Worm (Caenorhabditis elegans) whole organism, L3 larva: ENCODE measurements around the gene shn-1.

ENCODE experiments used
- aly-2 ChIP-seq: fragments of 150-350 bp; optimal IDR thresholded peaks from 2 replicates; lab custom pipeline; 2014; ENCODE audit warnings: missing biosample characterization, missing genetic modification characterization
- ama-1 ChIP-seq: fragments of 150-350 bp; optimal IDR thresholded peaks from 2 replicates; lab custom pipeline; 2018
- ceh-16 ChIP-seq: sonication (generic microtip); optimal IDR thresholded peaks from 2 replicates; lab custom pipeline; 2017; ENCODE audit warnings: missing biosample characterization, missing genetic modification characterization
- ceh-9 ChIP-seq: sonication (generic microtip); optimal IDR thresholded peaks from 2 replicates; lab custom pipeline; 2018; ENCODE audit warnings: missing biosample characterization, missing genetic modification characterization
- daf-12 ChIP-seq: fragments of 150-350 bp; optimal IDR thresholded peaks from 2 replicates; lab custom pipeline; 2014; ENCODE audit warnings: missing biosample characterization, missing genetic modification reagents, missing genetic modification characterization
- egl-5 ChIP-seq: fragments of 150-350 bp; optimal IDR thresholded peaks from 2 replicates; lab custom pipeline; 2017; ENCODE audit warnings: missing biosample characterization, missing genetic modification reagents, missing genetic modification characterization, inconsistent platforms
- elt-1 ChIP-seq: fragments of 150-350 bp; optimal IDR thresholded peaks from 2 replicates; lab custom pipeline; 2014; ENCODE audit warnings: missing biosample characterization, missing genetic modification characterization
- fkh-10 ChIP-seq: sonication (generic microtip); optimal IDR thresholded peaks from 2 replicates; lab custom pipeline; 2017; ENCODE audit warnings: missing biosample characterization, missing genetic modification reagents, missing genetic modification characterization
- fkh-2 ChIP-seq: fragments of 150-350 bp; optimal IDR thresholded peaks from 2 replicates; lab custom pipeline; 2014; ENCODE audit warnings: missing biosample characterization, missing genetic modification reagents, missing genetic modification characterization
- hmg-11 ChIP-seq: sonication (generic microtip); optimal IDR thresholded peaks from 2 replicates; lab custom pipeline; 2016; ENCODE audit warnings: missing genetic modification characterization, missing compliant biosample characterization
- lin-15B ChIP-seq: fragments of 150-350 bp; optimal IDR thresholded peaks from 2 replicates; lab custom pipeline; 2014; ENCODE audit warnings: missing biosample characterization, missing genetic modification characterization
- lin-39 ChIP-seq: fragments of 150-350 bp; optimal IDR thresholded peaks from 2 replicates; lab custom pipeline; 2018; ENCODE audit warnings: missing biosample characterization, missing genetic modification reagents, missing genetic modification characterization
- lsy-12 ChIP-seq: sonication (generic microtip); optimal IDR thresholded peaks from 2 replicates; lab custom pipeline; 2016; ENCODE audit warnings: mild to moderate bottlenecking, missing genetic modification characterization, missing compliant biosample characterization
- mdl-1 ChIP-seq: fragments of 150-350 bp; optimal IDR thresholded peaks from 2 replicates; lab custom pipeline; 2014; ENCODE audit warnings: missing biosample characterization, missing genetic modification characterization
- nfya-1 ChIP-seq: sonication (generic microtip); optimal IDR thresholded peaks from 2 replicates; lab custom pipeline; 2017; ENCODE audit warnings: missing genetic modification characterization, mild to moderate bottlenecking, missing compliant biosample characterization, antibody characterized with exemption, moderate library complexity; ENCODE audit not compliant: insufficient read depth
- nhr-11 ChIP-seq: fragments of 150-350 bp; optimal IDR thresholded peaks from 2 replicates; lab custom pipeline; 2014; ENCODE audit warnings: missing biosample characterization, missing genetic modification characterization
- nhr-12 ChIP-seq: fragments of 150-350 bp; optimal IDR thresholded peaks from 2 replicates; lab custom pipeline; 2014; ENCODE audit warnings: missing biosample characterization, missing genetic modification characterization
- nhr-237 ChIP-seq: fragments of 150-350 bp; optimal IDR thresholded peaks from 2 replicates; lab custom pipeline; 2014; ENCODE audit warnings: missing biosample characterization, missing genetic modification characterization
- nhr-25 ChIP-seq: sonication (generic microtip); optimal IDR thresholded peaks from 2 replicates; lab custom pipeline; 2017; ENCODE audit warnings: missing biosample characterization, missing genetic modification characterization
- nhr-28 ChIP-seq: fragments of 150-350 bp; optimal IDR thresholded peaks from 2 replicates; lab custom pipeline; 2014; ENCODE audit warnings: missing biosample characterization, missing genetic modification characterization
- nhr-43 ChIP-seq: sonication (generic microtip); optimal IDR thresholded peaks from 2 replicates; lab custom pipeline; 2016; ENCODE audit warnings: mild to moderate bottlenecking, missing genetic modification characterization, missing compliant biosample characterization; ENCODE audit not compliant: poor library complexity, severe bottlenecking
- nhr-67 ChIP-seq: fragments of 150-350 bp; optimal IDR thresholded peaks from 2 replicates; lab custom pipeline; 2014; ENCODE audit warnings: missing biosample characterization, missing genetic modification characterization
- nhr-77 ChIP-seq: fragments of 150-350 bp; optimal IDR thresholded peaks from 2 replicates; lab custom pipeline; 2014; ENCODE audit warnings: missing biosample characterization, missing genetic modification characterization
- pha-4 ChIP-seq: fragments of 150-350 bp; optimal IDR thresholded peaks from 2 replicates; lab custom pipeline; 2014; ENCODE audit warnings: missing biosample characterization, missing genetic modification reagents, missing genetic modification characterization
- pqm-1 ChIP-seq: fragments of 150-350 bp; optimal IDR thresholded peaks from 2 replicates; lab custom pipeline; 2017; ENCODE audit warnings: missing biosample characterization, missing genetic modification characterization, inconsistent platforms
- sea-2 ChIP-seq: fragments of 150-350 bp; sonication (generic microtip); optimal IDR thresholded peaks from 4 replicates; lab custom pipeline; 2014; ENCODE audit warnings: missing biosample characterization, missing genetic modification reagents, missing genetic modification characterization
- snpc-4 ChIP-seq: fragments of 150-350 bp; optimal IDR thresholded peaks from 2 replicates; lab custom pipeline; 2014; ENCODE audit warnings: missing biosample characterization, missing genetic modification characterization
- tbx-2 ChIP-seq: sonication (generic microtip); optimal IDR thresholded peaks from 2 replicates; lab custom pipeline; 2016; ENCODE audit warnings: mild to moderate bottlenecking, missing genetic modification characterization, missing compliant biosample characterization
- unc-62 ChIP-seq: fragments of 150-350 bp; sonication (generic microtip); optimal IDR thresholded peaks from 4 replicates; lab custom pipeline; 2014; ENCODE audit warnings: missing biosample characterization, missing genetic modification reagents, missing genetic modification characterization
- zag-1 ChIP-seq: fragments of 150-350 bp; optimal IDR thresholded peaks from 2 replicates; lab custom pipeline; 2014; ENCODE audit warnings: missing biosample characterization, missing genetic modification characterization
- ztf-11 ChIP-seq: fragments of 150-350 bp; optimal IDR thresholded peaks from 2 replicates; lab custom pipeline; 2014; ENCODE audit warnings: missing biosample characterization, missing genetic modification characterization
- ztf-4 ChIP-seq: fragments of 150-350 bp; optimal IDR thresholded peaks from 2 replicates; lab custom pipeline; 2014; ENCODE audit warnings: missing biosample characterization, missing genetic modification characterization

shn-1 gene

ce11 chrII:11376026-11376425, 14.7 kb downstream of the shn-1 start:
- no peak for TF ChIP-seq lin-15B (tag; lab: Kevin White, UChicago)
- no peak for TF ChIP-seq fkh-10 (GFP tag; lab: Kevin White, UChicago)
- TF ChIP-seq ama-1 (lab: Kevin White, UChicago): no peak
- no peak for TF ChIP-seq snpc-4
- TF ChIP-seq, all 47 proteins: peak for 0

ce11 chrII:11371981-11372380, 18.8 kb downstream of the shn-1 start, which contains the start of gene C33B4.2:
Gene C33B4.2 (minus strand): TSS chrII:11372145.
- TF ChIP-seq nhr-28 (tag; lab: Kevin White, UChicago) (no peak), nhr-43 (peak; percentile 84), unc-62 (GFP tag; lab: Kevin White, UChicago) (no peak)

- TF ChIP-seq egl-5 (tag; lab: Kevin White, UChicago) (no peak), sea-2 (GFP tag; lab: Kevin White, UChicago) (no peak), fkh-2 (tag; lab: Kevin White, UChicago) (no peak), fkh-10 (GFP tag; lab: Kevin White, UChicago) (peak; percentile 95)
- TF ChIP-seq, all 47 proteins: peak for 1
Measured at ce11 chrII:11361751-11362150, 29.0 kb downstream of the shn-1 start.

ce11 chrII:11353471-11353870, 37.3 kb downstream of the shn-1 start:
- no peak for TF ChIP-seq nhr-67 (tag; lab: Kevin White, UChicago)
- TF ChIP-seq zag-1 (tag; lab: Kevin White, UChicago): no peak
- no peak for TF ChIP-seq hmg-11
- TF ChIP-seq ceh-16: no peak
- TF ChIP-seq snpc-4: no peak
- TF ChIP-seq ceh-9 (tag; lab: Kevin White, UChicago): no peak
- no peak for TF ChIP-seq elt-1 (tag; lab: Kevin White, UChicago)
- TF ChIP-seq nhr-11: no peak
- no peak for TF ChIP-seq egl-5 (tag; lab: Kevin White, UChicago)
- no peak for TF ChIP-seq unc-62 (GFP tag; lab: Kevin White, UChicago)
- TF ChIP-seq nhr-28 (tag; lab: Kevin White, UChicago): no peak
- TF ChIP-seq mdl-1: no peak
- no peak for TF ChIP-seq ztf-11
- no peak for TF ChIP-seq ztf-4 (tag; lab: Kevin White, UChicago)
- TF ChIP-seq tbx-2 (tag; lab: Kevin White, UChicago): no peak
- no peak for TF ChIP-seq aly-2 (tag; lab: Kevin White, UChicago)
- TF ChIP-seq lsy-12 (tag; lab: Kevin White, UChicago): no peak

- TF ChIP-seq nhr-43 (no peak), nhr-25 (no peak), tbx-2 (tag; lab: Kevin White, UChicago) (no peak), lin-39 (tag; lab: Kevin White, UChicago) (no peak), daf-12 (no peak), nhr-237 (tag; lab: Kevin White, UChicago) (no peak), ztf-11 (no peak), nhr-12 (no peak), snpc-4 (no peak), pha-4 (tag; lab: Kevin White, UChicago) (no peak), nhr-77 (tag; lab: Kevin White, UChicago) (no peak), zag-1 (tag; lab: Kevin White, UChicago) (no peak), fkh-10 (GFP tag; lab: Kevin White, UChicago) (no peak), pqm-1 (tag; lab: Kevin White, UChicago) (no peak), nfya-1 (tag; lab: Kevin White, UChicago) (no peak), ceh-9 (tag; lab: Kevin White, UChicago) (no peak), nhr-67 (tag; lab: Kevin White, UChicago) (no peak), hmg-11 (no peak)
Measured at ce11 chrII:11351599-11351998, 39.2 kb downstream of the shn-1 start, which contains the start of gene clh-2. Gene clh-2 (plus strand): TSS chrII:11351899.

- TF ChIP-seq fkh-2 (tag; lab: Kevin White, UChicago) (no peak), ceh-9 (tag; lab: Kevin White, UChicago) (no peak), nhr-77 (tag; lab: Kevin White, UChicago) (no peak), sea-2 (GFP tag; lab: Kevin White, UChicago) (no peak), snpc-4 (no peak)
Measured at ce11 chrII:11349892-11350291, 40.9 kb downstream of the shn-1 start, which contains the start of gene dph-5. Gene dph-5 (plus strand): TSS chrII:11350192.
